Worm (Caenorhabditis elegans) whole organism, midembryonic: ENCODE data around the gene lgc-41.

ENCODE experiments used
- T22C8.4 ChIP-seq: fragments of 200-800 bp; sonication (Bioruptor generic); IDR thresholded peaks from 2 replicates; pipeline ENCODE4 v1.3.6; 2022; ENCODE audit warnings: missing genetic modification characterization, missing compliant biosample characterization
- cog-1 ChIP-seq: sonication (generic microtip); optimal IDR thresholded peaks from 2 replicates; lab custom pipeline; 2016; ENCODE audit warnings: missing genetic modification characterization, missing compliant biosample characterization
- flt-1 ChIP-seq: fragments of 200-800 bp; sonication (Bioruptor generic); IDR thresholded peaks from 2 replicates; pipeline ENCODE4 v1.3.6; 2022; ENCODE audit warnings: missing genetic modification characterization, missing compliant biosample characterization
- klf-2 ChIP-seq: fragments of 200-800 bp; sonication (Bioruptor generic); conservative IDR thresholded peaks from 2 replicates; pipeline ENCODE4 v1.3.6; 2022; ENCODE audit warnings: missing genetic modification reagents, missing genetic modification characterization, missing compliant biosample characterization
- med-1 ChIP-seq: sonication (generic microtip); optimal IDR thresholded peaks from 2 replicates; lab custom pipeline; 2017; ENCODE audit warnings: missing genetic modification characterization, mild to moderate bottlenecking, missing compliant biosample characterization, antibody characterized with exemption, missing genetic modification reagents; ENCODE audit not compliant: insufficient read depth
- ref-1 ChIP-seq: fragments of 200-800 bp; sonication (Bioruptor generic); conservative IDR thresholded peaks from 2 replicates; pipeline ENCODE4 v1.3.6; 2022; ENCODE audit warnings: missing genetic modification reagents, missing genetic modification characterization, missing compliant biosample characterization
- tab-1 ChIP-seq: fragments of 200-800 bp; sonication (Bioruptor generic); IDR thresholded peaks from 2 replicates; pipeline ENCODE4 v1.3.6; 2022; ENCODE audit warnings: missing genetic modification characterization, missing compliant biosample characterization
- ztf-23 ChIP-seq: fragments of 200-800 bp; sonication (Bioruptor generic); IDR thresholded peaks from 2 replicates; pipeline ENCODE4 v1.3.6; 2022; ENCODE audit warnings: missing genetic modification reagents, missing genetic modification characterization, missing compliant biosample characterization
- ztf-29 ChIP-seq: fragments of 200-800 bp; sonication (Bioruptor generic); IDR thresholded peaks from 2 replicates; pipeline ENCODE4 v1.3.6; 2022; ENCODE audit warnings: missing genetic modification reagents, missing genetic modification characterization, missing compliant biosample characterization

lgc-41 gene

DNA sequence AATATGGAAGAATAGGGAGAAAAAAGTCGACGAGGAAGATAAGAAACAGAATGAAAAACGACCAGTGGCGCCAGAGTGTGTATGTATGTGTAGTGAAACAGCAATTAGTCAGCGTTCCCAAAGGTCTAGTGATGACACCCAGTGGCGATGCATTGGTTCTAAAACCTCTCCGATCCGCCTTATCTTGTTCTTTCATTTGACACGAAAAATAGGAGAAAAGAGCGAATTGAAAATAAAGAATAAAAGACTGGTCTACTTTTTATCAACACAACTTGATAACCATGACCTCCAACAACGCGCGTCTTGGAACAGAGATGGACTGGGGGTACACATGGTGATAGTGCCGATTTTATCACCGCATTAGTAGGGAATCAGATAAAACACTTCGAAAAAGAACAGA, 23.2 kb upstream of the lgc-41 start:
- TF ChIP-seq ztf-23 (GFP tag; lab: Robert Waterston, UW) (no peak), ref-1 (GFP tag; lab: Robert Waterston, UW) (no peak), med-1 (GFP tag; lab: Kevin White, UChicago) (no peak), cog-1 (no peak), klf-2 (GFP tag; lab: Robert Waterston, UW) (no peak), ztf-29 (GFP tag; lab: Robert Waterston, UW) (no peak), tab-1 (GFP tag; lab: Robert Waterston, UW) (no peak), T22C8.4 (no peak), flt-1 (GFP tag; lab: Robert Waterston, UW) (no peak)

DNA sequence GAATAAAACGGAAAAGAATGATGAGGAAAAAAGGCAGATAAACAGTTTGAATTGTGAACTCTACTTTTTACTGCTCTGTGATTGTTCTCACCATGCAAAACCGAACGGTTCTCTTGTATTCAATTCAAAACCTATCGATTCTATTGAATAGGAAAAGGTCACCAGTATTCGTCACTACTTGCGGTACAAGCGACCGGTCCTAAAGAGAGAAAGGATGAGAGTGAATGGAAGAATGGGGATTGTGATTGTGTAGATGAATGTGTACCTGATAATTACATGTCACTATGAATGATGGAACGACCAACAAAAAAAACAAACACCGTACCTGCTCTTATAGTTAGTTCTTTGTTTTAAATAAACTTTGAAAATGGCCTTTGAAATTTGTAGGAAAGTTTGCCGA, 21.3 kb upstream of the lgc-41 start:
- TF ChIP-seq med-1 (GFP tag; lab: Kevin White, UChicago): no peak
- no peak for TF ChIP-seq klf-2 (GFP tag; lab: Robert Waterston, UW)
- no peak for TF ChIP-seq ztf-23 (GFP tag; lab: Robert Waterston, UW)
- no peak for TF ChIP-seq ref-1 (GFP tag; lab: Robert Waterston, UW)
- no peak for TF ChIP-seq ztf-29 (GFP tag; lab: Robert Waterston, UW)
- TF ChIP-seq cog-1: no peak
- no peak for TF ChIP-seq T22C8.4
- no peak for TF ChIP-seq flt-1 (GFP tag; lab: Robert Waterston, UW)
- no peak for TF ChIP-seq tab-1 (GFP tag; lab: Robert Waterston, UW)

DNA sequence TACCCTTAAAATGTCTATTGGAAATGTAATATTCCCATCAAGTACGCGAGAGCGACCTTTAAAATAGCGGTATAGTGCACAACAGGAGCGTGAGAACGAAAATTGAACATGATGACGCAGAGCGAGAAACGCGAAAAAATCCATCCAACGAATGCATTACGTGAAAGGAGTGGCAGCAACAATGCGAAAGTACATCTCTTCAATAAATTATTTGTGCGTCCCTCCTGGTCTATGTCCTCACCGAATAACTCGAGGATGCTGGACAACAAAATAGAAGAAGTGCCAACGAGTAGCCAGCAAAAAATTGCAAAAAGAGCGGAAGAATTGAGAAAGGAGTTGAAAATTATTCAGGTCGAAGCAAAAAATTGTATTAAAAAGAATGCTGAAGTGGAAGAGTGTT, 20.2 kb upstream of the lgc-41 start:
- TF ChIP-seq ztf-23 (GFP tag; lab: Robert Waterston, UW) (no peak), med-1 (GFP tag; lab: Kevin White, UChicago) (no peak), cog-1 (no peak), T22C8.4 (no peak), klf-2 (GFP tag; lab: Robert Waterston, UW) (no peak), ref-1 (GFP tag; lab: Robert Waterston, UW) (no peak), ztf-29 (GFP tag; lab: Robert Waterston, UW) (no peak), flt-1 (GFP tag; lab: Robert Waterston, UW) (no peak), tab-1 (GFP tag; lab: Robert Waterston, UW) (no peak)

DNA sequence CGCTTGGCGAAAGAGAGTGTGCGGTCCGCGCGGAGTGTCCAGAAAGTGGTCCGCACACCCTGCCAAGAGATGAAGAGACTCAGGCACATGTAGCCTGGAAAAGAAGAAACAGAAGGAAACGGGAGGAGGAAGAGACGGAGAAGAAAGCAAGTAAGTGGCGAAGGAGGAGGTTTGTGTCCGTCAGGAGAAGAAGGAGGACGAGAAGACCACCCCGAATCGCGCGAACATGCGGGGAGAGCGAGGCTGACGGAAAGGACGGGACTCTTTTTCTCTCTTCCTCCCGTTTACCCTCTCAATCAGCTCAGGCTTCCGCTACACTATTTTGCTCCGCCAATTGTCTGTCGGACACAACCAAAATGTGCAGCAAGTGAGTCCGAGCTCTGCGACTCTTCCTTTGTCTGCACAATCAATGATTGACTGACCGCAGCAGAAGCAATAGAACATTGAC, 18.5 kb upstream of the lgc-41 start:
- TF ChIP-seq ref-1 (GFP tag; lab: Robert Waterston, UW): no peak
- 0 out of 2 replicates have a peak, but pooled peaks have one; percentile 59 for TF ChIP-seq tab-1 (GFP tag; lab: Robert Waterston, UW)
- TF ChIP-seq cog-1: peak; percentile 91
- 0 out of 2 replicates have a peak, but pooled peaks have one; percentile 32 for TF ChIP-seq flt-1 (GFP tag; lab: Robert Waterston, UW)
- peak; percentile 82 for TF ChIP-seq ztf-29 (GFP tag; lab: Robert Waterston, UW)
- TF ChIP-seq med-1 (GFP tag; lab: Kevin White, UChicago): no peak
- TF ChIP-seq T22C8.4: 0 out of 2 replicates have a peak, but pooled peaks have one; percentile 22
- peak; percentile 53; the same call in 1 of the 2 replicates for TF ChIP-seq ztf-23 (GFP tag; lab: Robert Waterston, UW)

DNA sequence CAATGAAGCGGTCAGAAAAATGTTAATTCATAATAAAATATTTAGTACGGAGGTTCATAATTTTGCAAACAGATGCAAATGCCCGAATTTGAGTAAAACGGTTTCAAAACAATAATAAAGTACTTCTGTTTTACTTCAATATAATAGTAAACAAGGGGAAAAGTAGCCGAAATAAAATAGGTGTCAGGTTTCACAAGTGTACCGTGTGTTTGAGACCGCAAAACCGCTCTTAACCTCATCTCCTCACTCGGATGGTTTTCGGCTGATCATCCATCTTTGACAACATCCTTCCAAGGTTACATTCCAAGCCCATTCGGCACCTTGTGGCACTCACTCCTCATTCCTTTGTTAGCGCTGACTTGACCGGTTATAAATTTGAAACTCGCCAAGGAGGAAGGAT, 16.6 kb upstream of the lgc-41 start:
- TF ChIP-seq ref-1 (GFP tag; lab: Robert Waterston, UW) (no peak), med-1 (GFP tag; lab: Kevin White, UChicago) (no peak), klf-2 (GFP tag; lab: Robert Waterston, UW) (no peak), cog-1 (no peak), ztf-23 (GFP tag; lab: Robert Waterston, UW) (no peak), ztf-29 (GFP tag; lab: Robert Waterston, UW) (no peak), tab-1 (GFP tag; lab: Robert Waterston, UW) (no peak), flt-1 (GFP tag; lab: Robert Waterston, UW) (no peak), T22C8.4 (no peak)

DNA sequence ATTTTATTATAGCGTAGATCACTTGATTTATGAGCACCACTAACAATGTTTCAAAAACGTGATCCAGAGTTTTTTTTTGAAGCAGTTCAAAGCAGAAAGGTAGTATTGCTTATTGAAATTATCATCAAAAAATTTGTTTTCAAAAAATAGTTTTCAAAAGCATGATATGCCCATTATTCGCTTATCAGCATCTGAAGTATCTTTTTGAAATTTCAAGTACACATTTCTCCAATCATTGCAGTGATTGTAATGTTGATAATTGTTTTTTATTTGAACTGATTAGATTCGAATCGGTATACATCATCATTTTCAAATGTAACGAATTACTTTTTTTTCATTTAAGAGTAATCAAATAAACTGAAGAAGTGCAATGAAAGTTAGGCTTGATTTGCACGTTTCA, 13.3 kb upstream of the lgc-41 start:
- no peak for TF ChIP-seq ztf-29 (GFP tag; lab: Robert Waterston, UW)
- no peak for TF ChIP-seq med-1 (GFP tag; lab: Kevin White, UChicago)
- no peak for TF ChIP-seq T22C8.4
- no peak for TF ChIP-seq flt-1 (GFP tag; lab: Robert Waterston, UW)
- no peak for TF ChIP-seq klf-2 (GFP tag; lab: Robert Waterston, UW)
- TF ChIP-seq tab-1 (GFP tag; lab: Robert Waterston, UW): no peak
- TF ChIP-seq ref-1 (GFP tag; lab: Robert Waterston, UW): no peak
- no peak for TF ChIP-seq ztf-23 (GFP tag; lab: Robert Waterston, UW)
- no peak for TF ChIP-seq cog-1

DNA sequence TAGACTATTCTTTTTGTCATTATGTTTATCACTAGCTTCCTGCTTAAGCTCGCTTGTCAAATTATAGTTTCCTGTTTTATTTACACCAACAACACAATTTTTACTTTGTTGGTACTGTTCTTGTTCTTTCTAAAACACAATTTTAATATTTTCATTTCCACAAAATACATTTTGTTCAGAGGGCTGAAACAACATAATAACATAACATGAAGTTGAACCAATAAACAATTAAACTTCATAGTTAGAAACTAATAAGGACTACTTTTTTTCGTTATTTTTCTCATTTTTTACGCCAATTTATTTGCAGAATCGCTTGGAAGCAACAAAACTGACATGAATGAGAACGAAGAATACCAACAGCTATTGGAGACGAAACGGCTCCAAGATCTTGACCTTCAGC, 10.2 kb upstream of the lgc-41 start, which contains the start of gene C39B10.3:
Gene C39B10.3 (plus strand): TSS at position 301 of the 400 bp plus-strand sequence.
- no peak for TF ChIP-seq ztf-29 (GFP tag; lab: Robert Waterston, UW)
- no peak for TF ChIP-seq flt-1 (GFP tag; lab: Robert Waterston, UW)
- TF ChIP-seq ref-1 (GFP tag; lab: Robert Waterston, UW): no peak
- no peak for TF ChIP-seq ztf-23 (GFP tag; lab: Robert Waterston, UW)
- no peak for TF ChIP-seq tab-1 (GFP tag; lab: Robert Waterston, UW)
- no peak for TF ChIP-seq cog-1

DNA sequence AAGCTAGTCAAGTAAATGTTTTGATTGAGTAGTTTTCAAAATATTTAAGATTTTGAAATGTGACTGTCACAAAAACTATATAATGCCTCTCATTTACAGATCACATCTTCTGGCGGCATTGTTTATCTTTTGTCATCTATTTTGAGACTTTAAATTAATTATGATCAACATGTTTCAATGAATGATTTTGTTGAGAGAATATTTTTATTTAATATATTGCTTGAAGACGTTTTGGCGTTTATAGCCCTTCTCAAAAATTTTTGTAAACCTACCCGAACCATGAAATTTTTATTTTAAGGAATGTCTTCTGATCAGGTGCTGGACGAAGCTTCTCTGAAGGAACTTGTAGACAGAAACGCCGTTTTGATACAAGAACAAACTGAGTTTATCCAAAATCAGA, 9.4 kb upstream of the lgc-41 start, which contains the start of gene C39B10.4:
Gene C39B10.4 (plus strand): TSS at position 301 of the 400 bp plus-strand sequence.
- no peak for TF ChIP-seq med-1 (GFP tag; lab: Kevin White, UChicago)
- TF ChIP-seq flt-1 (GFP tag; lab: Robert Waterston, UW): no peak
- no peak for TF ChIP-seq ztf-29 (GFP tag; lab: Robert Waterston, UW)
- TF ChIP-seq ztf-23 (GFP tag; lab: Robert Waterston, UW): no peak
- TF ChIP-seq tab-1 (GFP tag; lab: Robert Waterston, UW): no peak

DNA sequence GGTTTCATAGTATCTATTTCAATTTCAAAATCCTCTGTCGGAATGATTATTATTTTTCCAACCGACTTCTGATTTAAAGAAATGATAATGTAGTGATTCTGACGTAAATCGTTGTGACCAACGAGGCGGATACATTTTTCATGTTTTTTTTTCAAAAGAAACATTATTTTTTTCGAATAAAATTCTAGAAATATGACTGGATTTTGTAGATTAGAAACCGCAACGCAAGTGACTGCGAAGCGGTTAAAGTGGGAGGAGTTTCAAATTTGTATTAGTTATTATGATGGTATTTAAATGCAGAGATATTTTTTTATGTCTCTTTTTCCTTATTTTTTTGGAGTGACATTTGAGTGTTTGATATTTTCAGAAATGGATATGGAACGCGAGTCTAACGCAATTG, 7.1 kb upstream of the lgc-41 start, which contains the start of gene C39B10.5:
Gene C39B10.5 (plus strand): TSS at position 362 of the 400 bp plus-strand sequence.
- TF ChIP-seq klf-2 (GFP tag; lab: Robert Waterston, UW) (no peak), med-1 (GFP tag; lab: Kevin White, UChicago) (no peak), cog-1 (no peak), ztf-29 (GFP tag; lab: Robert Waterston, UW) (no peak), ztf-23 (GFP tag; lab: Robert Waterston, UW) (no peak), tab-1 (GFP tag; lab: Robert Waterston, UW) (no peak), T22C8.4 (no peak), flt-1 (GFP tag; lab: Robert Waterston, UW) (no peak), ref-1 (GFP tag; lab: Robert Waterston, UW) (no peak)
